Worm (Caenorhabditis elegans): Measurements from ENCODE around the gene F36F12.1.

The F36F12.1 gene

ce11 chrV:2054254-2054653 lies 48.8 kb downstream of the F36F12.1 start:
- TF ChIP-seq nhr-20 (tag; optimal IDR thresholded peaks at IDR 0.05) (peak; percentile 20), lin-39 (tag; optimal IDR thresholded peaks at IDR 0.05) (no peak), blmp-1 (tag; optimal IDR thresholded peaks at IDR 0.05) (peak; percentile 55), lin-15B (tag; optimal IDR thresholded peaks at IDR 0.05) (no peak), efl-1 (optimal IDR thresholded peaks at IDR 0.05) (peak in 1 of 2 experiments; percentile 0), efl-1 (GFP tag; optimal IDR thresholded peaks at IDR 0.05 in 1 of 2) (no peak)

DNA sequence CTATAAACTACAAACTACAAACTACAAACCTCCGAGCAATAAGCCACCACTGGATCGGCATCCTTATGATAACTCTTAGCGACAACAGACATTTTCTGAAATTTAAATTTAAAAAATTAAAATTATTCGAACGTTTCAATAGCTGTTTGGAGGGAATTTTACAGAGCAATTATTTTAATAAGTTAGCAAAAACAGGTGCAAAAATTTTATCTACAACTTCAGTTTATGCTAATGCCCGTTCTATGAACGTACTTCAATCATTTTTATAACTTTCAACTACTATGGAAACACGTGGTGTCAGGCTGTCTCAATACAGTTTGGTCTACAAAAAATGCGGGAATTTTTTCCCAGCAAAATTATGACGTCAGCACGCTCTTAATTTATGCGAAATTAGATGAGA lies 49.5 kb downstream of the F36F12.1 start, which contains the start of gene comt-5:
TSS of gene comt-5 (minus strand) at position 101 of the 400 bp plus-strand sequence.
- TF ChIP-seq nhr-20 (tag; optimal IDR thresholded peaks at IDR 0.05), result no peak
- TF ChIP-seq alr-1 (tag; optimal IDR thresholded peaks at IDR 0.05; ENCODE audit: borderline replicate concordance), result no peak
- no peak for TF ChIP-seq elt-3 (tag; optimal IDR thresholded peaks at IDR 0.05)
- no peak for TF ChIP-seq ceh-90 (tag; optimal IDR thresholded peaks at IDR 0.05)
- TF ChIP-seq grh-1 (GFP tag; IDR thresholded peaks at IDR 0.05), result no peak
- no peak for TF ChIP-seq fkh-8 (tag; optimal IDR thresholded peaks at IDR 0.05)
- TF ChIP-seq tlp-1 (tag; optimal IDR thresholded peaks at IDR 0.05), result no peak
- no peak for TF ChIP-seq hpl-2 (GFP tag; optimal IDR thresholded peaks at IDR 0.05)
- no peak for TF ChIP-seq nhr-47 (tag; optimal IDR thresholded peaks at IDR 0.05)
- no peak for TF ChIP-seq sup-37 (GFP tag; optimal IDR thresholded peaks at IDR 0.05)
- no peak for TF ChIP-seq unc-98 (GFP tag; IDR thresholded peaks at IDR 0.05)
- no peak for TF ChIP-seq C16A3.4 (tag; optimal IDR thresholded peaks at IDR 0.05)
- no peak for TF ChIP-seq ztf-11 (tag; optimal IDR thresholded peaks at IDR 0.05)
- no peak for TF ChIP-seq lin-14 (GFP tag; optimal IDR thresholded peaks at IDR 0.05)

DNA sequence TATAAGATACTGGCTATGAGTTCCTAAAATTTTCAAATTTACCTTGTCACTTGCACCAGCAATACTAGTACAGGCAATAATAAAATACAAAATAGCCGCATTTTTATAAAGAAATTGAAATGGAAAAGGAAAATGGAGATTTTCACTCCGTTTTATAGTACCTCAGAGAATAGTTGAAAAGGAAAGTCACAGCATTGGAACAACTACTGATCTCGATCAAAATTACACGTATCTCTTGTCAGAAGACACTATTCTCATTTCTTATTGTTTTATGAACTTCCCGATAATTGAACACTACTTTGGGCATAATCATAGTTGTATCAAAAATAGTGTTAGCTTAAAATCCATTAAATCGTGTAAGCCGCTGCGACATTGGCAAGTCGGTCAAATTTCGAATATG lies 51.5 kb downstream of the F36F12.1 start, which contains the start of gene Y40B10A.11:
TSS of gene Y40B10A.11 (minus strand) at position 101 of the 400 bp plus-strand sequence.
- no peak for TF ChIP-seq isw-1 (GFP tag; IDR thresholded peaks at IDR 0.05)
- TF ChIP-seq nhr-84 (tag; optimal IDR thresholded peaks at IDR 0.05), result no peak
- TF ChIP-seq blmp-1 (tag; optimal IDR thresholded peaks at IDR 0.05), result peak; percentile 7
- TF ChIP-seq swsn-7 (tag; optimal IDR thresholded peaks at IDR 0.05), result no peak

ce11 chrV:2050790-2051189 lies 52.2 kb downstream of the F36F12.1 start:
- TF ChIP-seq isw-1 (GFP tag; IDR thresholded peaks at IDR 0.05), result no peak
- TF ChIP-seq ceh-8 (GFP tag; optimal IDR thresholded peaks at IDR 0.05), result peak; percentile 78

ce11 chrV:2050136-2050535 lies 52.9 kb downstream of the F36F12.1 start, which contains the start of gene comt-4:
comt-4 (minus strand) TSS chrV:2050185.
- TF ChIP-seq nhr-76 (tag; optimal IDR thresholded peaks at IDR 0.05), result no peak
- peak; percentile 28 for TF ChIP-seq nhr-20 (tag; optimal IDR thresholded peaks at IDR 0.05)
- TF ChIP-seq elt-3 (tag; optimal IDR thresholded peaks at IDR 0.05), result peak in 3 of 6 experiments; percentile 2 to 45 (median 33)
